Worm (Caenorhabditis elegans): ENCODE results near the gene C54F6.18.

C54F6.18 gene

DNA sequence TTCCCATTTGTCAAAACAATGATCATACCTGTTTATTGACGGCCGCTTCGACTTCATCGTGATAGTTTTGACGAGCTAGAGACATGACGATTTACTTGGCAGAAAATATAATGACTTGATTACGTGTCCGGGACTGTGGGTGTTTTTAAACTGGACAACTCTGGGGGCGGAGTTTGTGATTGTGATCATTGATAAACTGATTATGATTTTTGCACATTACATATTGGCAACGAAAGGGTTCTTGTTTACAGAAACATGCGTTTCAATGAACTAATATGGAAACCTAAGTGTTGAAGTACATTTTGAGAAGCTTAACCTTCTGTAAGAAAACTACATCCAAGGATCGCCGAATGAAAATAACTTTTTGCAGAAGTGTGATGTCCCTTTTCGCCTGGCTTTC, 21.7 kb downstream of the C54F6.18 start, which contains the start of gene ftn-1:
TSS of gene ftn-1 (minus strand) at position 101 of the 400 bp plus-strand sequence.
- no peak for TF ChIP-seq mab-9 (GFP tag; IDR thresholded peaks at IDR 0.05)
- no peak for TF ChIP-seq nhr-85 (tag)
- no peak for TF ChIP-seq ztf-11 (tag; optimal IDR thresholded peaks at IDR 0.05)
- TF ChIP-seq blmp-1 (tag; optimal IDR thresholded peaks at IDR 0.05) = no peak
- TF ChIP-seq nhr-19 (GFP tag; conservative IDR thresholded peaks at IDR 0.05) = no peak
- TF ChIP-seq elt-2 (tag; optimal IDR thresholded peaks at IDR 0.05) = no peak

ce11 chrV:7548017-7548416, 22.2 kb downstream of the C54F6.18 start:
- TF ChIP-seq elt-3 (tag; optimal IDR thresholded peaks at IDR 0.05) (no peak), elt-2 (tag; optimal IDR thresholded peaks at IDR 0.05) (peak; percentile 88), lin-35 (GFP tag; optimal IDR thresholded peaks at IDR 0.05) (peak in 1 of 2 experiments; percentile 6)

DNA sequence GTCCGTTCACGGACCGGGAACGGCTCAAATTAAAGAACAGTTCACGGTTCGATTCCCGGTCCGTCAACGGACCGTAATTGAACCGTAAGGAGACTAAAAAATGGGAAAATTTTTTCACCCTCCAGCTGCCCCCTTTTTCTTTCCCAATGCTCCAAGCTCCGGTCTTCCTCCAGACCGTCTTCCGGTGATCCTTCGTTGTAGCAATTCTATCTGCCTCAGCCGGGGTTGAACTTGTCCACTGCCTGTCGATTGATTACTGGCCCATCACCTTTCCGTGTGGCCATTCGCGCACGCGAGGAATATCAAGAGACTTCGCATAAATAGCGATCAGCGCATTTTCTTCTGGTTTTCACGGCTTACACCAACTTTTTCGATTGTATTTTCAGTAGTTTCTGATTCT, 22.7 kb downstream of the C54F6.18 start:
- TF ChIP-seq grh-1 (GFP tag; IDR thresholded peaks at IDR 0.05) = 0 out of 2 replicates have a peak, but pooled peaks have one; percentile 30
- TF ChIP-seq nhr-85 (tag) = peak; percentile 52
- TF ChIP-seq nhr-19 (GFP tag; conservative IDR thresholded peaks at IDR 0.05) = peak; percentile 36
- peak; percentile 10 for TF ChIP-seq nhr-90 (tag; optimal IDR thresholded peaks at IDR 0.05; ENCODE audit: poor library complexity)

- no peak for TF ChIP-seq blmp-1 (tag; optimal IDR thresholded peaks at IDR 0.05)
- peak; percentile 23 for TF ChIP-seq dsc-1 (tag; optimal IDR thresholded peaks at IDR 0.05)
- no peak for TF ChIP-seq vab-15 (tag; optimal IDR thresholded peaks at IDR 0.05)
These were observed 26.0 kb downstream of the C54F6.18 start, which contains the start of gene F19F10.3 for ce11 chrV:7551821-7552220. F19F10.3 (plus strand) TSS chrV:7552121.

- TF ChIP-seq nhr-71 (tag; optimal IDR thresholded peaks at IDR 0.05) (peak; percentile 8), vab-15 (tag; optimal IDR thresholded peaks at IDR 0.05) (no peak), dsc-1 (tag; optimal IDR thresholded peaks at IDR 0.05) (peak; percentile 94), fkh-4 (tag; optimal IDR thresholded peaks at IDR 0.05; ENCODE audit: borderline replicate concordance) (peak; percentile 84), Y116A8C.19 (tag; optimal IDR thresholded peaks at IDR 0.05; ENCODE audit: borderline replicate concordance) (no peak), hlh-4 (tag; optimal IDR thresholded peaks at IDR 0.05) (peak; percentile 44)
These were observed 28.1 kb downstream of the C54F6.18 start, which contains the start of gene ttr-10 for ce11 chrV:7553873-7554362. ttr-10 (minus strand) TSS chrV:7553923.

ce11 chrV:7555875-7556274, 30.1 kb downstream of the C54F6.18 start:
- TF ChIP-seq mep-1 (tag; optimal IDR thresholded peaks at IDR 0.05) (no peak), irx-1 (tag; optimal IDR thresholded peaks at IDR 0.05) (no peak), unc-86 (tag; optimal IDR thresholded peaks at IDR 0.05) (no peak), C16A3.4 (tag; optimal IDR thresholded peaks at IDR 0.05) (no peak), dsc-1 (tag; optimal IDR thresholded peaks at IDR 0.05) (peak; percentile 78), skn-1 (tag; optimal IDR thresholded peaks at IDR 0.05) (no peak), fkh-4 (tag; optimal IDR thresholded peaks at IDR 0.05; ENCODE audit: borderline replicate concordance) (peak; percentile 55), nhr-20 (tag; optimal IDR thresholded peaks at IDR 0.05) (no peak), swsn-7 (tag; optimal IDR thresholded peaks at IDR 0.05) (no peak), fos-1 (tag; optimal IDR thresholded peaks at IDR 0.05) (no peak), blmp-1 (tag; optimal IDR thresholded peaks at IDR 0.05) (no peak), efl-1 (optimal IDR thresholded peaks at IDR 0.05) (no peak), efl-1 (GFP tag; optimal IDR thresholded peaks at IDR 0.05 in 1 of 2) (peak in 1 of 2 experiments; percentile 24), fkh-8 (tag; optimal IDR thresholded peaks at IDR 0.05) (no peak)

ce11 chrV:7558693-7559092, 32.9 kb downstream of the C54F6.18 start, which contains the start of gene ets-7:
ets-7 (minus strand) TSS chrV:7558793.
- no peak for TF ChIP-seq efl-1 (optimal IDR thresholded peaks at IDR 0.05)
- TF ChIP-seq efl-1 (GFP tag; optimal IDR thresholded peaks at IDR 0.05 in 1 of 2) = peak in 1 of 2 experiments; percentile 33
- no peak for TF ChIP-seq mdl-1 (tag; optimal IDR thresholded peaks at IDR 0.05)

All from whole organism, L1 larva.